Worm (Caenorhabditis elegans) whole organism, L4 larva: ENCODE data around the gene F40F8.12.

ENCODE experiments used
- T20F7.1 ChIP-seq: fragments of 200-800 bp; sonication (Bioruptor generic); optimal IDR thresholded peaks from 2 replicates; lab custom pipeline; 2018; ENCODE audit warnings: mild to moderate bottlenecking, missing genetic modification characterization, missing compliant biosample characterization
- ZK337.2 ChIP-seq: fragments of 200-800 bp; sonication (Bioruptor generic); IDR thresholded peaks from 2 replicates; pipeline ENCODE4 v1.3.6; 2022; ENCODE audit warnings: missing genetic modification reagents, missing genetic modification characterization, missing compliant biosample characterization
- arid-1 ChIP-seq: fragments of 200-800 bp; sonication (Bioruptor generic); conservative IDR thresholded peaks from 2 replicates; pipeline ENCODE4 v1.3.6; 2022; ENCODE audit warnings: missing genetic modification reagents, missing genetic modification characterization, missing compliant biosample characterization
- ceh-28 ChIP-seq: fragments of 150-350 bp; optimal IDR thresholded peaks from 2 replicates; lab custom pipeline; 2014; ENCODE audit warnings: missing biosample characterization, missing genetic modification reagents, missing genetic modification characterization
- ceh-62 ChIP-seq: sonication (generic microtip); optimal IDR thresholded peaks from 2 replicates; lab custom pipeline; 2017; ENCODE audit warnings: missing biosample characterization, missing genetic modification characterization
- ceh-82 ChIP-seq: sonication (generic microtip); optimal IDR thresholded peaks from 2 replicates; lab custom pipeline; 2017; ENCODE audit warnings: missing biosample characterization, missing genetic modification characterization
- ces-1 ChIP-seq: fragments of 150-350 bp; sonication (generic microtip); optimal IDR thresholded peaks from 4 replicates; lab custom pipeline; 2014; ENCODE audit warnings: missing biosample characterization, missing genetic modification reagents, missing genetic modification characterization
- ctbp-1 ChIP-seq: fragments of 200-800 bp; sonication (Bioruptor generic); IDR thresholded peaks from 2 replicates; pipeline ENCODE4 v1.3.6; 2022; ENCODE audit warnings: missing genetic modification reagents, missing genetic modification characterization, missing compliant biosample characterization
- daf-12 ChIP-seq: fragments of 150-350 bp; optimal IDR thresholded peaks from 2 replicates; lab custom pipeline; 2014; ENCODE audit warnings: missing biosample characterization, missing genetic modification reagents, missing genetic modification characterization
- daf-16 ChIP-seq, 3 experiments: sonication (generic microtip); optimal IDR thresholded peaks; 2 replicates each; lab custom pipeline; 2016 to 2017; ENCODE audit warnings: missing genetic modification characterization in 3 of 3, missing genetic modification reagents in 3 of 3, mild to moderate bottlenecking in 2 of 3, missing compliant biosample characterization in 2 of 3, missing biosample characterization in 1 of 3, moderate library complexity in 1 of 3
- daf-8 ChIP-seq: fragments of 200-800 bp; sonication (Bioruptor generic); IDR thresholded peaks from 2 replicates; pipeline ENCODE4 v1.3.6; 2022; ENCODE audit warnings: missing genetic modification characterization, missing compliant biosample characterization
- dmd-6 ChIP-seq: fragments of 200-800 bp; sonication (Bioruptor generic); IDR thresholded peaks from 2 replicates; pipeline ENCODE4 v1.3.6; 2022; ENCODE audit warnings: missing genetic modification reagents, missing genetic modification characterization, missing compliant biosample characterization
- dmd-8 ChIP-seq: fragments of 200-800 bp; sonication (Bioruptor generic); IDR thresholded peaks from 2 replicates; pipeline ENCODE4 v1.3.6; 2022; ENCODE audit warnings: missing genetic modification characterization, missing compliant biosample characterization
- dmd-9 ChIP-seq: fragments of 200-800 bp; sonication (Bioruptor generic); IDR thresholded peaks from 2 replicates; pipeline ENCODE4 v1.3.6; 2022; ENCODE audit warnings: missing genetic modification reagents, missing genetic modification characterization, missing compliant biosample characterization
- dpl-1 ChIP-seq: fragments of 150-350 bp; optimal IDR thresholded peaks from 2 replicates; lab custom pipeline; 2014; ENCODE audit warnings: missing biosample characterization, missing genetic modification reagents, missing genetic modification characterization
- egl-27 ChIP-seq: sonication (generic microtip); optimal IDR thresholded peaks from 3 replicates; lab custom pipeline; 2017; ENCODE audit warnings: missing biosample characterization, missing genetic modification reagents, missing genetic modification characterization
- fkh-10 ChIP-seq: fragments of 150-350 bp; optimal IDR thresholded peaks from 2 replicates; lab custom pipeline; 2014; ENCODE audit warnings: missing biosample characterization, missing genetic modification reagents, missing genetic modification characterization
- fos-1 ChIP-seq: fragments of 150-350 bp; optimal IDR thresholded peaks from 2 replicates; lab custom pipeline; 2014; ENCODE audit warnings: missing biosample characterization, missing genetic modification characterization
- gei-8 ChIP-seq: fragments of 200-800 bp; sonication (Bioruptor generic); optimal IDR thresholded peaks from 2 replicates; lab custom pipeline; 2018; ENCODE audit warnings: mild to moderate bottlenecking, missing genetic modification characterization, missing compliant biosample characterization
- hlh-11 ChIP-seq: fragments of 200-800 bp; sonication (Bioruptor generic); optimal IDR thresholded peaks from 2 replicates; lab custom pipeline; 2018; ENCODE audit warnings: mild to moderate bottlenecking, missing genetic modification characterization, missing compliant biosample characterization
- hlh-30 ChIP-seq: sonication (generic microtip); optimal IDR thresholded peaks from 2 replicates; lab custom pipeline; 2017; ENCODE audit warnings: antibody characterized with exemption, mild to moderate bottlenecking, missing genetic modification characterization, missing compliant biosample characterization; ENCODE audit not compliant: insufficient read depth
- lin-1 ChIP-seq: fragments of 200-800 bp; sonication (Bioruptor generic); IDR thresholded peaks from 2 replicates; pipeline ENCODE4 v1.3.6; 2022; ENCODE audit warnings: missing genetic modification reagents, missing genetic modification characterization, missing compliant biosample characterization
- lin-15B ChIP-seq: fragments of 150-350 bp; sonication (generic microtip); optimal IDR thresholded peaks from 3 replicates; lab custom pipeline; 2014; ENCODE audit warnings: missing biosample characterization, missing genetic modification characterization
- lin-38 ChIP-seq: fragments of 200-800 bp; sonication (Bioruptor generic); IDR thresholded peaks from 2 replicates; pipeline ENCODE4 v1.3.6; 2022; ENCODE audit warnings: missing genetic modification reagents, missing genetic modification characterization, missing compliant biosample characterization
- lir-3 ChIP-seq: sonication (generic microtip); optimal IDR thresholded peaks from 2 replicates; lab custom pipeline; 2016; ENCODE audit warnings: mild to moderate bottlenecking, missing genetic modification characterization, missing compliant biosample characterization
- mdl-1 ChIP-seq, 2 experiments: fragments of 150-350 bp in 1 of 2; sonication (generic microtip) in 1 of 2; optimal IDR thresholded peaks; 2 replicates each; lab custom pipeline; 2014 to 2017; ENCODE audit warnings: missing biosample characterization in 2 of 2, missing genetic modification characterization in 2 of 2
- nhr-10 ChIP-seq: fragments of 150-350 bp; optimal IDR thresholded peaks from 2 replicates; lab custom pipeline; 2014; ENCODE audit warnings: missing biosample characterization, missing genetic modification characterization
- nhr-111 ChIP-seq: fragments of 200-800 bp; sonication (Bioruptor generic); optimal IDR thresholded peaks from 2 replicates; lab custom pipeline; 2018; ENCODE audit warnings: mild to moderate bottlenecking, missing genetic modification characterization, missing compliant biosample characterization
- nhr-237 ChIP-seq: sonication (generic microtip); optimal IDR thresholded peaks from 2 replicates; lab custom pipeline; 2017; ENCODE audit warnings: missing biosample characterization, missing genetic modification characterization
- nhr-28 ChIP-seq: fragments of 150-350 bp; optimal IDR thresholded peaks from 2 replicates; lab custom pipeline; 2014; ENCODE audit warnings: missing biosample characterization, missing genetic modification characterization
- nhr-41 ChIP-seq: fragments of 200-800 bp; sonication (Bioruptor generic); IDR thresholded peaks from 2 replicates; pipeline ENCODE4 v1.3.6; 2022; ENCODE audit warnings: missing genetic modification reagents, missing genetic modification characterization, missing compliant biosample characterization
- nhr-48 ChIP-seq: sonication (generic microtip); optimal IDR thresholded peaks from 2 replicates; lab custom pipeline; 2016; ENCODE audit warnings: mild to moderate bottlenecking, missing genetic modification characterization, missing compliant biosample characterization
- nhr-6 ChIP-seq: fragments of 150-350 bp; optimal IDR thresholded peaks from 2 replicates; lab custom pipeline; 2014; ENCODE audit warnings: missing biosample characterization, missing genetic modification characterization
- nhr-76 ChIP-seq: fragments of 150-350 bp; optimal IDR thresholded peaks from 2 replicates; lab custom pipeline; 2014; ENCODE audit warnings: missing biosample characterization, missing genetic modification characterization
- pha-4 ChIP-seq, 2 experiments: fragments of 150-350 bp in 1 of 2; fragments of 200-800 bp in 1 of 2; sonication (Bioruptor generic) in 1 of 2; IDR thresholded peaks in 1 of 2; optimal IDR thresholded peaks in 1 of 2; 2 replicates each; pipeline versions ENCODE4 v1.3.6 to Lab custom; 2014 to 2022; ENCODE audit warnings: missing genetic modification characterization in 2 of 2, missing genetic modification reagents in 2 of 2, missing biosample characterization in 1 of 2, missing compliant biosample characterization in 1 of 2
- php-3 ChIP-seq: fragments of 200-800 bp; sonication (Bioruptor generic); IDR thresholded peaks from 2 replicates; pipeline ENCODE4 v1.3.6; 2022; ENCODE audit warnings: missing genetic modification reagents, missing genetic modification characterization, missing compliant biosample characterization
- rbr-2 ChIP-seq: sonication (generic microtip); optimal IDR thresholded peaks from 2 replicates; lab custom pipeline; 2016; ENCODE audit warnings: missing genotype, missing genetic modification characterization, missing compliant biosample characterization
- skn-1 ChIP-seq: fragments of 150-350 bp; optimal IDR thresholded peaks from 2 replicates; lab custom pipeline; 2014; ENCODE audit warnings: missing biosample characterization, missing genetic modification characterization
- snpc-1.2 ChIP-seq: fragments of 200-800 bp; sonication (Bioruptor generic); IDR thresholded peaks from 2 replicates; pipeline ENCODE4 v1.3.6; 2022; ENCODE audit warnings: missing genetic modification reagents, missing genetic modification characterization, missing compliant biosample characterization
- tag-97 ChIP-seq: fragments of 200-800 bp; sonication (Bioruptor generic); IDR thresholded peaks from 2 replicates; pipeline ENCODE4 v1.3.6; 2022; ENCODE audit warnings: missing genetic modification characterization, missing compliant biosample characterization
- unc-39 ChIP-seq: sonication (generic microtip); optimal IDR thresholded peaks from 2 replicates; lab custom pipeline; 2017; ENCODE audit warnings: missing biosample characterization, missing genetic modification characterization
- unc-62 ChIP-seq, 3 experiments: fragments of 150-350 bp in 1 of 3; sonication (generic microtip); optimal IDR thresholded peaks in 2 of 3; peaks in 1 of 3; 1 replicate in 1 of 3; 2 replicates in 2 of 3; lab custom pipeline; 2014 to 2017; ENCODE audit warnings: missing biosample characterization in 3 of 3, missing genetic modification characterization in 3 of 3, missing genetic modification reagents in 3 of 3, missing genotype in 1 of 3
- vab-7 ChIP-seq: fragments of 200-800 bp; sonication (Bioruptor generic); IDR thresholded peaks from 2 replicates; pipeline ENCODE4 v1.3.6; 2022; ENCODE audit warnings: missing genetic modification reagents, missing genetic modification characterization, missing compliant biosample characterization
- zfp-2 ChIP-seq: sonication (generic microtip); optimal IDR thresholded peaks from 2 replicates; lab custom pipeline; 2016; ENCODE audit warnings: mild to moderate bottlenecking, missing genetic modification characterization, missing compliant biosample characterization
- zfp-3 ChIP-seq: fragments of 200-800 bp; sonication (Bioruptor generic); conservative IDR thresholded peaks from 2 replicates; pipeline ENCODE4 v1.3.6; 2022; ENCODE audit warnings: missing genetic modification reagents, missing genetic modification characterization, missing compliant biosample characterization
- zip-11 ChIP-seq: fragments of 200-800 bp; sonication (Bioruptor generic); IDR thresholded peaks from 2 replicates; pipeline ENCODE4 v1.3.6; 2022; ENCODE audit warnings: missing genetic modification characterization, missing compliant biosample characterization

Gene F40F8.12

DNA sequence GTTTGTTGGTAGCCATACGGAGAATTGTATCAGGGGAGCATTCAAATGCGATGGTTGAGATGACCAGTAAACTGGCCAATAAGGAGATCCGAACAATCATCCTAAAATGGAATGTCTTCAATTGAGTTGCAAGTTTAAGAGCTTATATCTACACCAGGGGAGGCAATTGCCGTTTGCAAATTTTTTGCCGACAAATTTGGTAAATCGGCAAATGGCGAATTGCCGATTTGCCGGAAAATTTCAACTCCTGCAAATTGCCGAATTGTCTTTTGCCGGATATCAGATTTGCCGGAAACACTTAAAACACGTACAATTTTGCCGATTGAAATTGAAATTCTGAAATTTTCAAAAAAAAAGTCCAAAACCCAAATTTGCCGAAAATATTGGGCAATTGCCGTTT lies 5.2 kb downstream of the F40F8.12 start, which contains the start of gene F40F8.5:
Gene F40F8.5, minus strand, starts transcription at position 101 of the 400 bp plus-strand sequence.
- TF ChIP-seq ctbp-1 (GFP tag; lab: Robert Waterston, UW) (no peak), T20F7.1 (GFP tag; lab: Kevin White, UChicago) (no peak), zip-11 (GFP tag; lab: Robert Waterston, UW) (no peak), arid-1 (GFP tag; lab: Robert Waterston, UW) (no peak), pha-4 (GFP tag; IDR thresholded peaks at IDR 0.05; lab: Robert Waterston, UW) (no peak), pha-4 (tag; optimal IDR thresholded peaks at IDR 0.05; lab: Kevin White, UChicago) (no peak), nhr-48 (tag; lab: Kevin White, UChicago) (no peak), ceh-62 (tag; lab: Kevin White, UChicago) (no peak), dmd-6 (GFP tag; lab: Robert Waterston, UW) (no peak)

DNA sequence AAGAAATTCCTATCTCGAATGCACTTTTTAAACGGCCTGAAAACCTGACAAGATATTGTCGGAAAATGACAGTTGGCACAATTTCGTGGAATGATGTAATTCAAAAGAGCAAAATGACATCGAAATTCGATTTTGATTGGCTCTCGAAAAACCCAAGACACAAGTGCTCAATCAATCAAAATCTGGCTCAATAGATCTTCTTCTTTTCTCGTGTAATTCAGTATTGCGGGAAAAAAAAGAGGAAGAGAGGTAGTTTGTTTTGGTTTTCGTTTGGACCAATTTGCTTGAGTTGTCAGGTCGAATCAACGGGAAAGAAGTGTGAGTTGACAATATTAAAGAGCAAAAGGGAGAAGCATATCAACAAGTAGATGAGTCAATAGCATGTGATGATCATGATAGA lies 6.2 kb downstream of the F40F8.12 start:
- TF ChIP-seq php-3 (GFP tag; lab: Robert Waterston, UW): no peak
- no peak for TF ChIP-seq rbr-2 (tag; lab: Kevin White, UChicago)
- TF ChIP-seq nhr-237 (tag; lab: Kevin White, UChicago): no peak
- TF ChIP-seq daf-12 (tag; lab: Kevin White, UChicago): no peak
- no peak for TF ChIP-seq ceh-28 (tag; lab: Kevin White, UChicago)
- TF ChIP-seq daf-8 (GFP tag; lab: Robert Waterston, UW): no peak
- TF ChIP-seq unc-62 (GFP tag; optimal IDR thresholded peaks at IDR 0.05 in 1 of 2; lab: Kevin White, UChicago): peak in 1 of 2 experiments; percentile 95
- TF ChIP-seq unc-62 (tag; optimal IDR thresholded peaks at IDR 0.05; lab: Kevin White, UChicago): no peak
- peak; percentile 22 for TF ChIP-seq hlh-11 (tag; lab: Kevin White, UChicago)
- no peak for TF ChIP-seq nhr-76
- peak in 1 of 2 experiments; percentile 67 for TF ChIP-seq daf-16 (GFP tag; optimal IDR thresholded peaks at IDR 0.05; lab: Kevin White, UChicago)
- peak; percentile 82 for TF ChIP-seq daf-16 (tag; optimal IDR thresholded peaks at IDR 0.05; lab: Kevin White, UChicago)
- TF ChIP-seq nhr-111 (GFP tag; lab: Kevin White, UChicago): no peak
- TF ChIP-seq hlh-30 (tag; lab: Kevin White, UChicago): peak; percentile 32
- no peak for TF ChIP-seq nhr-6
- no peak for TF ChIP-seq nhr-28 (tag; lab: Kevin White, UChicago)
- TF ChIP-seq dmd-9: no peak
- no peak for TF ChIP-seq fos-1
- no peak for TF ChIP-seq gei-8 (GFP tag; lab: Kevin White, UChicago)
- TF ChIP-seq lin-1 (GFP tag; lab: Robert Waterston, UW): no peak
- TF ChIP-seq skn-1 (tag; lab: Kevin White, UChicago): no peak
- TF ChIP-seq lin-15B (tag; lab: Kevin White, UChicago): no peak
- no peak for TF ChIP-seq dmd-6 (GFP tag; lab: Robert Waterston, UW)
- no peak for TF ChIP-seq zfp-2 (tag; lab: Kevin White, UChicago)
- TF ChIP-seq egl-27 (tag; lab: Kevin White, UChicago): no peak
- TF ChIP-seq, all 104 proteins: peak for 4

DNA sequence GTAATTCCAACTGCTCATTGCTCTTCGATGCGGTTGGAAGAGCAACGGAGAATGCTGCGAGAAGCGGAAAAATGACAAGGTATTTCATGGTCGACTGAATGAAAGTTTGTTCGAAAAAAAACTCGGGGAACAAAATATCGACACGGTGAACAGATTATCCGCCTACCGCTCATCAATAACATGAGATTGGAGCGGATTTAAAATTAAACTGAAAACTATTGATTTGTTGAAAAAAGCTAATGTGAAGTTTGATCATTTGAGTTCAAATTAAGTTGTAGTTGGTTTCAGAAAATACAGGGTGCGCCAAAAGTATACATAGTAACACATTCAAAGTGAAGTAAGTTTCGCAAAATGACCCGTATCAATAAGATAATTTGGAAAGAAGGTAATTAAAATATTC lies 10.5 kb downstream of the F40F8.12 start, which contains the start of gene F40F8.4:
Gene F40F8.4, minus strand, starts transcription at position 101 of the 400 bp plus-strand sequence.
- TF ChIP-seq fkh-10 (GFP tag; lab: Kevin White, UChicago) (no peak), snpc-1.2 (no peak)

- no peak for TF ChIP-seq dpl-1
- no peak for TF ChIP-seq ces-1 (GFP tag; lab: Kevin White, UChicago)
- TF ChIP-seq lin-38 (GFP tag; lab: Robert Waterston, UW): no peak
- TF ChIP-seq rbr-2 (tag; lab: Kevin White, UChicago): no peak
- TF ChIP-seq ZK337.2 (GFP tag; lab: Robert Waterston, UW): no peak
- no peak for TF ChIP-seq lir-3 (tag; lab: Kevin White, UChicago)
- no peak for TF ChIP-seq zfp-3 (GFP tag; lab: Robert Waterston, UW)
- TF ChIP-seq nhr-76: no peak
- no peak for TF ChIP-seq nhr-41 (GFP tag; lab: Robert Waterston, UW)
- TF ChIP-seq tag-97: no peak
- TF ChIP-seq dmd-8 (GFP tag; lab: Robert Waterston, UW): no peak
- TF ChIP-seq unc-39 (tag; lab: Kevin White, UChicago): no peak
- TF ChIP-seq vab-7 (GFP tag; lab: Robert Waterston, UW): 0 out of 2 replicates have a peak, but pooled peaks have one; percentile 34
- no peak for TF ChIP-seq nhr-10
- peak in 1 of 2 experiments; percentile 11 for TF ChIP-seq mdl-1 (tag; optimal IDR thresholded peaks at IDR 0.05; lab: Kevin White, UChicago)
- no peak for TF ChIP-seq ceh-82 (tag; lab: Kevin White, UChicago)
These were observed 13.0 kb downstream of the F40F8.12 start, which contains the start of gene arrd-6 for ce11 chrII:11142571-11142970. Gene arrd-6, plus strand, starts transcription at chrII:11142739.
